Worm (Caenorhabditis elegans): Measurements from ENCODE around the gene C10A4.9.

C10A4.9 gene

DNA sequence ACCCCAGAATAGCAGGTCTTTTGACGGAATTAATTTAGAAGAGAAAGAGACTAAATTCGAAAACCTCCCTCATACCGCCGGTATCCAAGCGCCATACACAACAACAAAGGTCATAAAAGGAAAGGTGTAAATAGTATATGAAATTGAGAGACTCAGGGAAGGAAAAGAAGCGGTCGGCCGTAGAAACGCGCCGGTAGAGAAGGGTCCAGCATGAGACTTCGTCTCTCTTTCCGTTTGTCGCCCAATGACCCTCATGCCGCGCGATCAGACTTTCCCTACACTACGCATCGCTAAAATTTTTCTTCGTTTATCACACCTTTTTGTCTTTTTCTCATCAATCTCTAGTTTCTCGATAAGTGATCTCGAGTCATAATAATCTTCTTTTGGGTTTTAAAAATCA lies 9.8 kb downstream of the C10A4.9 start:
- no peak for TF ChIP-seq unc-62 (GFP tag; optimal IDR thresholded peaks at IDR 0.05)

DNA sequence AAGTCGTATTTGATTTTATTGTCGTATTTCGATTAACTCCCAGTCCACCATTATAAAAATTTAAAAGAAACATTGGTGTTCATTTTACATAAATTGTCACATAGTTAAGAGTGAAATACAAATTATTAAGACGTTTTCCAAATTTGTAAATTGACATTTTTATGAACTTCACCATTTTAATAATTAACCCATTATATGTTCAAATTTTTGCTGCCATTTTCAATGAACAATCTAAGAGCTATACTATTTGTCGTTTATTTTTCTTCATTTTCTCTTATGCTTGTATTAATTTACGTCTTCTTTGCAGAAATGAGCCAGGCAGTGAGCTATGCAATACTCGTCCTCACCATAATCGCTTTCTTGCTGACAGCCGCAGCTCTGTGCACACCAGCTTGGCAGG lies 10.5 kb downstream of the C10A4.9 start, which contains the start of gene clc-2:
TSS of gene clc-2 (plus strand) at position 301 of the 400 bp plus-strand sequence.
- no peak for TF ChIP-seq unc-62 (GFP tag; optimal IDR thresholded peaks at IDR 0.05)

DNA sequence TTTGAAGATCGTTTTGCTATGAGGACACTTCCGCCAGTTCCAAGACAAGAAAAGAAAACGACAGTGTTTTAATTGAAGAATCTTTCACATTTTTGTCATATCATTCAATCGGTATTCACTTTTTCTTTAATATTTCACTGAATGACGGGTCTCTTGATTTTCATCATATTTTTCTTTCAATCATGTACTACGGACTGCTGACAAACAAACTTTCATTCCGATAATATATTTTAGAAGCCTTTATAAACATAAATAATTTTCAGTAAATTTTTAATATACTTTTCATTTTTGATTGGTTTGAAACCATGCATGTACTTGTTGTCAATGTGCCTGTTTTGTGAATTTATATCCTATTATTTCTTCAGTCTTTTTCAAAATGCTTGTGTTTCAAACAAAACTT lies 12.6 kb downstream of the C10A4.9 start, which contains the start of gene clc-5:
TSS of gene clc-5 (plus strand) at position 301 of the 400 bp plus-strand sequence.
- TF ChIP-seq unc-62 (GFP tag; optimal IDR thresholded peaks at IDR 0.05), result no peak

DNA sequence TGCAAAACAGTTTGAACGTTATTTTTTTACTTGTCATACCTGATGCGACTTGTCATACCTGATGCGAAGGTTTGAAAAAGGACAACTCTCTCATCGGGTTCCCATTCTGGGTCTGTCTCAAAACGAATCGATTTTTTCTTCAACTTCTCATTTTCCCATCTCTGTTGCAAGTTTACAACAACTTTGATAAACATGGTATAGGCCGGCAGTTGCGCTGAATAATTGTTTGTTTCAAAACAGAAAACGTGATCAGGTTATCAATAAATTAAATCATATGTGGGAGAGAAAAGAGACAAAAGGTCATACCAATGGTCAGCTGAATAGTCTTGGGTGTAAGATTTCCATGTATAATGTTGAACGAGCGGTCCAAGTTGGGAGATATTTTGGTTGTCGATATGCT lies 16.2 kb downstream of the C10A4.9 start:
- TF ChIP-seq unc-62 (GFP tag; optimal IDR thresholded peaks at IDR 0.05), result no peak

DNA sequence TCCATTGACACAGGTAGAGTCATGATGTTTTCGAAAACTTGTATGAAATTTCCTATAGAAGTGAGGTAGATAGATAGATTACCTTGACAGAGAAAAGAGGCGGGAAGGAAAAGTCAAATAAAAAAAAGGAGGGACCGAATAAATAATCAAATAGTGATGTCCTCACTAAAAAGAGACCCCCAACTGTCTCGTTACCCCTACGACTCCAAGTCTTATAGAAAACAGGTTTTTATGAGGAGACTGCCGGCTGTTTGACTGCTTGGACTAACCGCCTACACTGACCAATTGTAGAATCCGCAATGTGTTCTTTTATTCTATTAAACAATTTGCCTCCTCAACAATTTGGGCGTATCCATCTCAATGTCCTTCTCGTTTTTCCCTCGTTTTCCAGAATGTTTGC lies 17.3 kb downstream of the C10A4.9 start, which contains the start of gene C01C10.2:
TSS of gene C01C10.2 (minus strand) at position 170 of the 400 bp plus-strand sequence.
- no peak for TF ChIP-seq unc-62 (GFP tag; optimal IDR thresholded peaks at IDR 0.05)

DNA sequence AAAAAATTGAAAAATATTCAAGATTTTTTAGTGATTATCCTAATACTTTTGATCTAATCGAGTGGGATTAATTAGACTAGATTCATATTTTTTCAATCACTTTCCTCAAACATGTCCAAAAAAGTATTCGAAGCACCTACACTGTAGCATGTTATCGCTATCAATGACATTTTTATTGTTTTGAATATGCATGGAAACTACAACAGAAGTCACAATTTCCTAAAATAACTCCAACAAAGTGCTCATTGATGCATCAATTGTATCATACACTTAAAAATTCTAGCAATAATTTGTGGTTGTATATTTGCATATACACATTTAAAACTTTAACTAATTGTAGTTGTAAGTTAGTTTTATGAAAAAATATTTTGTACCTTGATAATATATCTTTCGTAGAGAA lies 19.4 kb downstream of the C10A4.9 start:
- no peak for TF ChIP-seq unc-62 (GFP tag; optimal IDR thresholded peaks at IDR 0.05)

DNA sequence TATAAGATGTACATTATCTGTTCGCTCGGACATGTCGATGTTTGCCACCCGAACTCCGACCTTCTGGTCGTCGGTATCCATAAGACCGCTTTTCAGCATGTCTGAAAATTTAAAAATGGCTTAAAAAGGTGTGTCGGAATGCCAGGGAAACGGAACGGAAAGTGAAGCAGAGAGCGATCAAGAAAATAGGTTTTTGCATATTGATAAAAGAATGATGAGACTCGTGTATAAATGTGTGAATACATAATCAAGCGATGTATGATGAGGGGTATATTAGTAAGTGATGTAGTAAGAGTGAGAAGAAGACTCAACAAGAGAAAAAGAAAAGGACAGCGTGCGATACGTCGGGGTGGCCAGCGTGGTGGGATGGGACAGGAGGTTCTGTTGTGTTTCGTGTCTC lies 21.8 kb downstream of the C10A4.9 start, which contains the start of gene acl-12:
TSS of gene acl-12 (minus strand) at position 101 of the 400 bp plus-strand sequence.
- TF ChIP-seq unc-62 (GFP tag; optimal IDR thresholded peaks at IDR 0.05), result no peak

DNA sequence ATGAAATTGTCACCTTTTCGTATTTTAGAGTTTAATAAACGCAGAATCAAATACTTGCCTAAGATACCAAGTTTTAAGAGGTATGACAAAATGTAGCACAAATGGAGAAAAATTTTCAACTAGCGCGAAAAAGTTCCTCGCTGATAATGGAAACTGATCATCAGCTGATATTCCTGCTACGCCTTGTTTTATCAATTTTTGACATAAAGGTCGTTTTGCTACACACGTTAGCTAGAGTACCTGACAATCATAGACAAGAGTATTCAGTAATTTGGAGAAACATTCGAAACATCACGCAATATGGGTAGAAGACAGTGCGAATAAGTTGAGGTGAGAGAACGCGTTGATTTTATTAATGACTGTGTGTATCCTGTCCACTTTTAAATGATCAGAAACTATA lies 25.1 kb downstream of the C10A4.9 start:
- no peak for TF ChIP-seq unc-62 (GFP tag; optimal IDR thresholded peaks at IDR 0.05)

DNA sequence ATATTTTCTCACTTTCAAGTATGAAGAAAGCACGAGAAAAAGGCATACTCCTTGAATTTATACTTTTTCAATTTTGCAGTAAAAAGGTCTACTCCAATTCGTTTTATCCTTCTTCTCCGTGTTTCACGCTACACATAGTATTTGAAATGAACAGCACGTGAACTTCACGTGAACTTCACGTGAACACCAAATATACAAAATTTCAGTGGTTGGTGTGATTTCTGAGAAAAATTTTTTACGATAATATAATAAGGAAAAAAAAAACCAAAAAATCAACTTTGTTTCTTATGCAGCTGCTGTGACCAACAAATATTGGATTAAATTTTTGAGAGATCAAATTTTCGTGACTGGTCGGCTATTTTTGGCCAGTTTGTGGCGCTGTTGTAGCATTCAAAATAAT lies 25.8 kb downstream of the C10A4.9 start:
- TF ChIP-seq unc-62 (GFP tag; optimal IDR thresholded peaks at IDR 0.05), result no peak

DNA sequence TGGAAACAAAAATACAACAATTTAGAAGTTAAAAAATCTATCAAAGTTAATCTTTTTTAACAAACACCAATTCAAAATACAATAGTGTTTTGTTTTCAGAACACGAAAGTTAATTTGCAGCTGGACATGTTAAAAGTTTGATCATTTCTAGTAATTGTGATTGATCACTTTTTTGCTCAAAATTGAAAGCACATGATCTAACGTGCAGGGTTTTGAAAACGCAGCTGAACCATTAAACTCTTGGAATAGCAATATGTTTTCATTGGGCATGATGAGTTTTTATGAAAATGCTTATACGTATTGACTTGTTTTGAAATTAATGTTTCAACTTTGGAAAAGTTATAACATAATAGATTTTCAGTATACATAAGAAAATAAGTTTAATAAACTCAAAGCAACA lies 26.7 kb downstream of the C10A4.9 start:
- TF ChIP-seq unc-62 (GFP tag; optimal IDR thresholded peaks at IDR 0.05), result no peak

DNA sequence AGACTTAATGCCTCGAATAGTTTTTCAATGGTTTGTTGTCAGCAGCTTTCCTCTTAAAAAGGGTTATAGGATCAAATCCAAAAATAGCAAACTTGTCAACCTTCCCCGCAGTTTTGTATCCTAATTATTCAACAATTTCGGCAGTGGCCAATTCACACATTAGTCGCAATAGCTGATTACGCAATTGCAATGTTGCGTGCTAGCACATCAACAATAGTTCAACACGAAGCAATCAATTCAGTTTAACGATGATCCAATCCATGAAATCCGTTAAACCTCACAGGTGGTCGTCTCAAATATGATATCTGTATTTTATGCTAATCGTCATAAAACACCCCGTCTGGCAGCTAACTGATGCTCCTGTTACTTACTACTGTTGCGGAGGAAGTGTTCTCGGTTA lies 31.9 kb downstream of the C10A4.9 start:
- TF ChIP-seq unc-62 (GFP tag; optimal IDR thresholded peaks at IDR 0.05), result no peak

DNA sequence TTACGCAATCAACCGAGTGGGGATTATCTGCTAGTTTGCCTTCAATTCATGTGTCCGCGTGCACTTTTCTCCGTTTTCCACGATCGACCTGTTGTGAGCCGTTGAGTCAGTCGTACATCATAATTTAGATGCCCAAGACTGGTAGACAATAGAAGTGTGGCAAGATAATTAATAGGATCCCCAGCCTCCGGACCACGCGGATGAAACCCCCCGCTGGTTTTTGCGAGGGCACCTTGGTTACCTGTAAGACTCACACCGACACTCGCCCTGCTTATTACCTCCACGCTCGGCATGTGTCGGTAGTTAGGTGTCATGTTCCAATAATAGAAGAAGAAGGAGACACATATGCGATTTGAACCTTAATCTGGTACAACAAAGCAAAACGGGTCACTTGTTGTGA lies 35.3 kb downstream of the C10A4.9 start:
- no peak for TF ChIP-seq unc-62 (GFP tag; optimal IDR thresholded peaks at IDR 0.05)

DNA sequence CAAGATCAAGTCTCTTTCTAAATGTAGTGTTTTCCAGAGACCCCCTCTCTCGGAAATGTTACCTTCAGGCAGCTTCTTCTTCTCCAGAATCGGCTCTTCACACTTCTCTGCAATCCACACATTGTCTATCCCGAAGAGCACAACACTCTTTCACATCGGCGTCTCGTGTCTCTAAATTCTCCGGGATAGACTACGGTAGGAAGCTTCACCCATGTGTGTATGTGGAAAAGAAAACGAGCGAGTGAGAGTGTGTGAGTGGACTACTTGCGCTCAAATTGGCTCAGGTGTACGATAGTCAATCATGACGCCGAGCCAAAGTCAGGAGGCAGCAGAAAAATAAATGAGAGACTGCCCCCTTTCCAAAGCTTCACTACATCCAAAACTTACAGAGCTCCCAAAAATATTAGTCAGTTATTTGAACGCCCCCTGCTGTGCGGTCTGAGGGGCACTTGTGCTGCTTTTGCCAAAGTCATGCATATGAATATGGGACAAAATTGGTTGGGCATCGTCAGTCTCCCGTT lies 36.5 kb downstream of the C10A4.9 start:
- no peak for TF ChIP-seq unc-62 (GFP tag; optimal IDR thresholded peaks at IDR 0.05)

DNA sequence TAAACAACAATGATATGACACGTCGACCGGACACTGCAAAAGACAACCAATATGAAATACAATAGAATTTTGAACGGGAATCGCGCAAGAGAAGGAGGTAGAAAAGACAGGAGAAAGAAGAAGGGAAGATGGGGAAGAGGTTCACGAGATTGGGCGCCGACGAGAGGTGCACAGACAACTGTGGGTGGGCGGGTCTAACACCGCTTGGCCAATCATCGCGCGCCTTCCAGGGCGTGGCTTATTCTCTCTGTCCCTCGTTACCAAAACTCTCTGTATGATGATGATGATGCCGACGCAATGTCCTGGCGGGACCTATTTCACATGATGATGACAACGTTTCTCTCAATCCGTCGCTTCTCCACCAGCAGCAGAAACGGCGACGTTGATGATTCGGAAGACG lies 39.8 kb downstream of the C10A4.9 start:
- no peak for TF ChIP-seq unc-62 (GFP tag; optimal IDR thresholded peaks at IDR 0.05)

DNA sequence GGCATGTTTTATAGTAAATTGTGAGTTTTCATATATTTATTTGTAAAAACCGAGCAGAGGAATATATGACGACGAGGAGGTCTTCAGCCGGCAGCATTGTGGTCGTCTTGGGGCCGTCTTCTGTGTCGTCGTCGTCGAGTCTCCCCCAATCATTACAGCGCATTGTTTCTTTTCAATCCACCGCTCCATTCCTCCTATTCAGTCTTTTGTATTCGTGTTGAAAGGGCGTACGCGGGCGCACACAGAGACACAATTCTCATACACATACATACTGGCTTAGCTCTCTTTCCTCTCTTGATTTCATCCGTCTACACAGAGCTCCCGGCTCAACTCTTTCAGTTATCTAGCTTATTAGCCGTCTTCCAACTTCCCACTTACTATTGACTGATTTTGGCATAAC lies 43.0 kb downstream of the C10A4.9 start, which contains the start of gene sox-2:
TSS of gene sox-2 (minus strand) at position 100 of the 400 bp plus-strand sequence.
- TF ChIP-seq unc-62 (GFP tag; optimal IDR thresholded peaks at IDR 0.05), result no peak

DNA sequence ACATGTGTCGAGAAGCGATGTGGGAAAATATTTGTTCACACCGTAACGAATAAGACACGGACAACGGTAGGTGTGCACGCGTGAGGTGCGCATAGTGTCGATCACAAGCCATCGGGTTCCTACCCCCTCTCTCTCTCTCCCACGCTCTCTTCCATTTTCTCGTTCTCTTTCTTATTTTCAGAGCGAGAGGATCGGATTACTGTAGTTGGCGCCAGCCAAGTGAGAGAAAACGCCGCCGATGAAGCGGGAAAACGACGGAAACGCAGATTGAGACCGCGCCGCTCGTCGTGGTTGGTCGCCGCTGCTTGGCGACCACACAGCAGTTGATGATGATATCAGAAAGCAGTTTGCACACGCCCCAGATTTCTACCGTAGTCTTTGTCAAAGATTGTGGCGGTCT lies 43.7 kb downstream of the C10A4.9 start:
- TF ChIP-seq unc-62 (GFP tag; optimal IDR thresholded peaks at IDR 0.05), result no peak

DNA sequence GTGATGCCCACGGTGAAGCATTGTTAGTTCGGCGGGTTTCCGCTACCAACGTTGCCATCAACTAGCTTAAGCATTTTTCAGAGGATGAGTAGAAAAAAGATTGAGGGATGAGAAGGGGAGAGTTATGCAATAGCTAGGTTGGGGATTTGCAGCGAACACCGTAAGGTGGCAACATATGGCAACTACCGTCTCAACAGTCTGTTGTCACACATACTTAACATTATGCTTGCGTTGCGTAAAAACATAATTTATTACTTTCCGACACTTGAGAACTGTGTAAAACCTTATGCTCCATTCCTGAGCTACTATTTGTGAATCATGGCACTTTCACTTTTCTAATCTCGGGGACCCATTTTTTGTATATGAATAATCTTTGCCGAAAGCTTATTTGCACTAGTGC lies 46.0 kb downstream of the C10A4.9 start:
- no peak for TF ChIP-seq unc-62 (GFP tag; optimal IDR thresholded peaks at IDR 0.05)

DNA sequence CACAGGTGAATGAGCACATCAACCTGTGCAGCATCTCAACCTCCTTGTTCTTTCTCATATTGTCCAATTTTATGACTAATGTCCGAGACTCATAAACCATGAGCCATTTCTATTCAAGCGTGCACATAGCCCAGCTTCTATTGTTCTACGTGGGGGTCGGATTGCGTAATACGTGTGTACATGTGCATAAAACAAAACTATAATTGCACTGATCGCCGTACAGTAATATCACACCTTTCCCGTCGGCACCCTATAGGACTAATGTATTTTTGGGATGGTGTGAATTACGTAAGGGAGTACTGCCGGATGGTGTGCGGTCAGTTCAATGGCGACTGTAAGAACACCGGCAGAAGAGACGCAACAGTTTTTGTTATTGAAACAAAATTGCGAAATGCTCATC lies 49.2 kb downstream of the C10A4.9 start:
- no peak for TF ChIP-seq unc-62 (GFP tag; optimal IDR thresholded peaks at IDR 0.05)
